Worm (Caenorhabditis elegans): ENCODE measurements around the gene F56A8.4.

- TF ChIP-seq snpc-4 (tag; optimal IDR thresholded peaks at IDR 0.05) (no peak), nhr-11 (tag; optimal IDR thresholded peaks at IDR 0.05) (no peak), unc-62 (GFP tag; optimal IDR thresholded peaks at IDR 0.05) (no peak), ama-1 (optimal IDR thresholded peaks at IDR 0.05) (no peak), ets-5 (GFP tag; IDR thresholded peaks at IDR 0.05) (no peak), C34B4.2 (tag; optimal IDR thresholded peaks at IDR 0.05) (no peak), skn-1 (tag; optimal IDR thresholded peaks at IDR 0.05) (peak; percentile 31), fos-1 (tag; optimal IDR thresholded peaks at IDR 0.05) (no peak), nhr-76 (tag; optimal IDR thresholded peaks at IDR 0.05) (no peak), lin-39 (tag; optimal IDR thresholded peaks at IDR 0.05) (no peak), efl-1 (optimal IDR thresholded peaks at IDR 0.05) (peak; percentile 76 to 83), efl-1 (GFP tag; optimal IDR thresholded peaks at IDR 0.05 in 1 of 2) (peak; percentile 88 to 98)
Measured at ce11 chrIII:13307107-13307506, 44.0 kb downstream of the F56A8.4 start, which contains the start of the genes klp-19 and slc-36.1.
